Fruit fly (Drosophila melanogaster) S2 (cell line): ENCODE results near the gene CG14770.

ENCODE experiments used
- CG8478 ChIP-seq: fragments of >200 bp; optimal IDR thresholded peaks from 2 replicates; lab custom pipeline; 2018
- CTCF ChIP-seq, 2 experiments: fragments of >200 bp; optimal IDR thresholded peaks; 2 replicates each; lab custom pipeline; 2018

dm6 chrX:1368949-1369348, at the start of gene CG14770:
- TF ChIP-seq CG8478 (lab: Kevin White, UChicago) (no peak), CTCF (optimal IDR thresholded peaks at IDR 0.05; lab: Kevin White, UChicago) (no peak)
